Fruit fly (Drosophila melanogaster) whole organism, wandering third instar larva: ENCODE results near the gene Blos3.

Experiments
- Abd-B ChIP-seq: fragments of >200 bp; optimal IDR thresholded peaks from 2 replicates; lab custom pipeline; 2017; ENCODE audit warnings: missing biosample characterization, missing genetic modification characterization
- CG32264 ChIP-seq: fragments of 200-800 bp; sonication (Bioruptor generic); optimal IDR thresholded peaks from 2 replicates; lab custom pipeline; 2016; ENCODE audit warnings: missing biosample characterization, missing genetic modification characterization
- CG9705 ChIP-seq: fragments of 200-800 bp; sonication (Bioruptor generic); optimal IDR thresholded peaks from 2 replicates; lab custom pipeline; 2018; ENCODE audit warnings: missing biosample characterization, mild to moderate bottlenecking, missing genetic modification characterization
- CrebA ChIP-seq: fragments of 200-800 bp; sonication (Bioruptor generic); optimal IDR thresholded peaks from 2 replicates; lab custom pipeline; 2016; ENCODE audit warnings: missing biosample characterization, mild to moderate bottlenecking, missing genetic modification characterization, borderline replicate concordance
- Dfd ChIP-seq: fragments of >200 bp; optimal IDR thresholded peaks from 2 replicates; lab custom pipeline; 2017; ENCODE audit warnings: missing biosample characterization, missing genetic modification characterization
- Dif ChIP-seq: fragments of 200-275, 200-300 bp; sonication (Bioruptor generic); optimal IDR thresholded peaks from 2 replicates; lab custom pipeline; 2018; ENCODE audit warnings: missing biosample characterization, missing genetic modification characterization; ENCODE audit not compliant: partially characterized antibody
- GATAd ChIP-seq: sonication (Bioruptor generic); optimal IDR thresholded peaks from 2 replicates; lab custom pipeline; 2016; ENCODE audit warnings: missing biosample characterization, missing genetic modification characterization
- HLH106 ChIP-seq: fragments of 200-800 bp; optimal IDR thresholded peaks from 3 replicates; lab custom pipeline; 2019; ENCODE audit warnings: missing biosample characterization, mild to moderate bottlenecking, missing genetic modification characterization, moderate library complexity
- Hnf4 ChIP-seq: fragments of 200-800 bp; sonication (Bioruptor generic); optimal IDR thresholded peaks from 2 replicates; lab custom pipeline; 2016; ENCODE audit warnings: missing biosample characterization, mild to moderate bottlenecking, missing genetic modification characterization
- Hr78 ChIP-seq: fragments of >200 bp; optimal IDR thresholded peaks from 2 replicates; lab custom pipeline; 2017; ENCODE audit warnings: missing biosample characterization, missing genetic modification characterization
- Hr83 ChIP-seq: fragments of 200-300 bp; sonication (Bioruptor generic); optimal IDR thresholded peaks from 2 replicates; lab custom pipeline; 2016; ENCODE audit warnings: missing biosample characterization, mild to moderate bottlenecking, missing genetic modification characterization, moderate library complexity; ENCODE audit not compliant: poor library complexity, severe bottlenecking
- Jra ChIP-seq: sonication (Bioruptor generic); optimal IDR thresholded peaks from 2 replicates; lab custom pipeline; 2016; ENCODE audit warnings: missing biosample characterization, missing genetic modification characterization
- Mio ChIP-seq: sonication (Bioruptor generic); optimal IDR thresholded peaks from 2 replicates; lab custom pipeline; 2016; ENCODE audit warnings: missing biosample characterization, missing genetic modification characterization
- Myc ChIP-seq: fragments of >200 bp; optimal IDR thresholded peaks from 2 replicates; lab custom pipeline; 2017
- N ChIP-seq: fragments of >200 bp; optimal IDR thresholded peaks from 2 replicates; lab custom pipeline; 2018; ENCODE audit warnings: missing biosample characterization, missing external identifiers, missing genetic modification characterization
- OdsH ChIP-seq: fragments of 200-800 bp; sonication (Bioruptor generic); optimal IDR thresholded peaks from 2 replicates; lab custom pipeline; 2016; ENCODE audit warnings: missing biosample characterization, mild to moderate bottlenecking, missing genetic modification characterization
- Rel ChIP-seq, 2 experiments: fragments of 200-800 bp; sonication (Bioruptor generic) in 1 of 2; optimal IDR thresholded peaks; 2 replicates in 1 of 2; 3 replicates in 1 of 2; lab custom pipeline; 2016 to 2019; ENCODE audit warnings: mild to moderate bottlenecking in 2 of 2, missing biosample characterization in 2 of 2, missing genetic modification characterization in 2 of 2, moderate library complexity in 1 of 2
- Sp1 ChIP-seq: fragments of 200-800 bp; sonication (Bioruptor generic); optimal IDR thresholded peaks from 3 replicates; lab custom pipeline; 2019; ENCODE audit warnings: missing biosample characterization, mild to moderate bottlenecking, missing genetic modification characterization, moderate library complexity
- Vsx2 ChIP-seq: fragments of 200-300, 225-300 bp; sonication (Bioruptor generic); optimal IDR thresholded peaks from 2 replicates; lab custom pipeline; 2018; ENCODE audit warnings: missing biosample characterization, missing genetic modification characterization; ENCODE audit not compliant: partially characterized antibody
- br ChIP-seq: fragments of 200-800 bp; sonication (Bioruptor generic); optimal IDR thresholded peaks from 2 replicates; lab custom pipeline; 2016; ENCODE audit warnings: missing biosample characterization, missing genetic modification characterization
- brk ChIP-seq: fragments of 200-800 bp; sonication (Bioruptor generic); optimal IDR thresholded peaks from 2 replicates; lab custom pipeline; 2016; ENCODE audit warnings: missing biosample characterization, mild to moderate bottlenecking, missing genetic modification characterization
- dl ChIP-seq, 2 experiments: fragments of 175-275, 200-275 bp in 1 of 2; fragments of 200-275 bp in 1 of 2; sonication (Bioruptor generic); optimal IDR thresholded peaks; lab custom pipeline; 2018; ENCODE audit warnings: mild to moderate bottlenecking in 2 of 2, missing biosample characterization in 2 of 2, missing genetic modification characterization in 2 of 2, moderate library complexity in 2 of 2; ENCODE audit not compliant: partially characterized antibody in 2 of 2, insufficient read depth in 1 of 2
- dmrt93B ChIP-seq: fragments of 200-800 bp; sonication (Bioruptor generic); optimal IDR thresholded peaks from 2 replicates; lab custom pipeline; 2018; ENCODE audit warnings: missing biosample characterization, mild to moderate bottlenecking, missing genetic modification characterization
- dsf ChIP-seq: sonication (Bioruptor generic); optimal IDR thresholded peaks from 2 replicates; lab custom pipeline; 2016; ENCODE audit warnings: missing biosample characterization, missing genetic modification characterization, borderline replicate concordance
- ey ChIP-seq: fragments of 200-800 bp; sonication (Bioruptor generic); optimal IDR thresholded peaks from 2 replicates; lab custom pipeline; 2016; ENCODE audit warnings: missing biosample characterization, missing genetic modification characterization
- foxo ChIP-seq, 2 experiments: fragments of 200-800 bp; sonication (Bioruptor generic); optimal IDR thresholded peaks; 2 replicates in 1 of 2; 3 replicates in 1 of 2; lab custom pipeline; 2016 to 2017; ENCODE audit warnings: missing biosample characterization in 2 of 2, missing genetic modification characterization in 2 of 2
- h ChIP-seq: fragments of 200-800 bp; sonication (Bioruptor generic); optimal IDR thresholded peaks from 3 replicates; lab custom pipeline; 2016; ENCODE audit warnings: missing biosample characterization, mild to moderate bottlenecking, missing genetic modification characterization
- jim ChIP-seq: fragments of 175-275, 200-325 bp; sonication (Bioruptor generic); optimal IDR thresholded peaks from 2 replicates; lab custom pipeline; 2016; ENCODE audit warnings: missing biosample characterization, mild to moderate bottlenecking, missing genetic modification characterization
- lola ChIP-seq: fragments of >200 bp; optimal IDR thresholded peaks from 2 replicates; lab custom pipeline; 2017; ENCODE audit warnings: missing biosample characterization, missing genetic modification characterization
- pan ChIP-seq: fragments of >200 bp; optimal IDR thresholded peaks from 2 replicates; lab custom pipeline; 2017
- psq ChIP-seq: fragments of 200-800 bp; sonication (Bioruptor generic); optimal IDR thresholded peaks from 3 replicates; lab custom pipeline; 2017; ENCODE audit warnings: missing biosample characterization, mild to moderate bottlenecking, missing genetic modification characterization, moderate library complexity
- rgr ChIP-seq: fragments of 200-800 bp; sonication (Bioruptor generic); optimal IDR thresholded peaks from 3 replicates; lab custom pipeline; 2016; ENCODE audit warnings: missing biosample characterization, mild to moderate bottlenecking, missing genetic modification characterization
- sage ChIP-seq: fragments of 200-800 bp; sonication (Bioruptor generic); optimal IDR thresholded peaks from 2 replicates; lab custom pipeline; 2016; ENCODE audit warnings: missing biosample characterization, mild to moderate bottlenecking, missing genetic modification characterization
- usp ChIP-seq: fragments of >200 bp; optimal IDR thresholded peaks from 2 replicates; lab custom pipeline; 2017; ENCODE audit warnings: missing biosample characterization, missing genetic modification characterization
- woc ChIP-seq: sonication (Bioruptor generic); optimal IDR thresholded peaks from 2 replicates; lab custom pipeline; 2016; ENCODE audit warnings: missing biosample characterization, mild to moderate bottlenecking, missing genetic modification characterization

Blos3 gene

dm6 chr3L:18861893-18862292, 8.1 kb upstream of the Blos3 start:
- TF ChIP-seq Hr83: no peak
- TF ChIP-seq Mio (GFP tag; lab: Kevin White, UChicago): no peak
- TF ChIP-seq ey: no peak
- no peak for TF ChIP-seq Dfd (GFP tag; lab: Kevin White, UChicago)
- TF ChIP-seq OdsH (GFP tag; lab: Kevin White, UChicago): no peak
- TF ChIP-seq psq (GFP tag; lab: Kevin White, UChicago): no peak
- no peak for TF ChIP-seq dl (GFP tag; optimal IDR thresholded peaks at IDR 0.05; lab: Kevin White, UChicago; ENCODE audit: insufficient read depth in 1 of 2, partially characterized antibody in 2 of 2)
- TF ChIP-seq N (GFP tag; lab: Kevin White, UChicago): no peak
- no peak for TF ChIP-seq dsf (GFP tag; lab: Kevin White, UChicago)
- no peak for TF ChIP-seq Dif (GFP tag; lab: Kevin White, UChicago)

dm6 chr3L:18863327-18863726, 6.7 kb upstream of the Blos3 start, which contains the start of gene CG6865:
TSS of gene CG6865 (plus strand) at chr3L:18863647.
- TF ChIP-seq Hr83 (no peak), br (no peak), Sp1 (GFP tag; lab: Kevin White, UChicago) (no peak), CG32264 (GFP tag; lab: Kevin White, UChicago) (no peak), rgr (GFP tag; lab: Kevin White, UChicago) (no peak), Dfd (GFP tag; lab: Kevin White, UChicago) (no peak), woc (GFP tag; lab: Kevin White, UChicago) (no peak), Dif (GFP tag; lab: Kevin White, UChicago) (no peak), GATAd (no peak)

dm6 chr3L:18865447-18866367, 4.3 kb upstream of the Blos3 start, which contains the start of gene CG14074:
TSS of gene CG14074 (plus strand) at chr3L:18866225.
- TF ChIP-seq Rel (GFP tag; optimal IDR thresholded peaks at IDR 0.05; lab: Kevin White, UChicago) (no peak), Rel (tag; optimal IDR thresholded peaks at IDR 0.05; lab: Kevin White, UChicago) (peak; percentile 52), CrebA (GFP tag; lab: Kevin White, UChicago) (no peak), CG9705 (GFP tag; lab: Kevin White, UChicago) (no peak), GATAd (no peak), usp (GFP tag; lab: Kevin White, UChicago) (no peak), Hr83 (no peak), lola (GFP tag; lab: Kevin White, UChicago) (no peak), pan (lab: Kevin White, UChicago) (no peak), Dif (GFP tag; lab: Kevin White, UChicago) (no peak), Hr78 (GFP tag; lab: Kevin White, UChicago) (no peak), CG32264 (GFP tag; lab: Kevin White, UChicago) (no peak), Myc (no peak), Hnf4 (GFP tag; lab: Kevin White, UChicago) (no peak), Dfd (GFP tag; lab: Kevin White, UChicago) (no peak), N (GFP tag; lab: Kevin White, UChicago) (no peak), Jra (no peak), Vsx2 (GFP tag; lab: Kevin White, UChicago) (no peak), dmrt93B (GFP tag; lab: Kevin White, UChicago) (no peak), HLH106 (no peak), jim (GFP tag; lab: Kevin White, UChicago) (no peak), ey (no peak), h (no peak), brk (peak; percentile 0), foxo (GFP tag; optimal IDR thresholded peaks at IDR 0.05; lab: Kevin White, UChicago) (no peak), Abd-B (GFP tag; lab: Kevin White, UChicago) (no peak), woc (GFP tag; lab: Kevin White, UChicago) (peak; percentile 11), OdsH (GFP tag; lab: Kevin White, UChicago) (no peak), sage (GFP tag; lab: Kevin White, UChicago) (peak; percentile 64)
